Fruit fly (Drosophila melanogaster): ENCODE results near the gene slou.

slou gene

DNA sequence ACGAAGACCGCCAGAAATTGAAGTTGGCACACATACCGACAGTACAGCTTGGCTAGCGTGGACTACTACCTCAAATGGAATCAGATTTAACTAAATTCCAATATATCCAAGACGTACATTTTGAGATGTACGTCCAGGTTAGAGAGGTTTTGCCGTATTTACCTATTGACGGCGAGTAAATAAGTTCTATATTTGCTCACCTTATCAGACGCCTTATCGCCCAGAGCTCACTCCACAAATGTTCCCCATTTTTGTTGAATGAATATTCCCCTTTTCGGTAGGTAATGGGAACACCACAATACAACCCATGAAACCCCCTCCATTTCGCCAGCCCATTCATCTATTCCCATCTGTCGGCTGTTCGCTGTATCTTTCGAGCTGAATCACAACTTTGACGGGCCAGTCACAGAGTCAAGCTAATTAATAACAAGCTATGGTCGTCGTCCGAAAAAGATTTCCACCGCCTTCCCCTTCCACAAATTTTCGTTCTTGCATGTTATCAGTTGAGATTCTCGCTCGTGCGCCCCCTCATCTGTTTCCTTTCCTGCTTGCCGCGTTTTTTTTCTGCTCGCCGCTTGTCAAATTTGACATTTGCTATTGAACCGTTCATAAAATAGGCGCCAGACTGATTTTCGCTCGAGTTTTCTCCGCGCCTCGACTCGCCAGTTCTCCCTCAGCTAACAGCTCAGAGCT, 33.8 kb upstream of the slou start (continued):
- TF ChIP-seq Oli (tag; optimal IDR thresholded peaks at IDR 0.05) (peak; percentile 80), twi (tag; optimal IDR thresholded peaks at IDR 0.05) (peak; percentile 80), pnt (GFP tag; optimal IDR thresholded peaks at IDR 0.05) (peak; percentile 95), chn (GFP tag; optimal IDR thresholded peaks at IDR 0.05) (peak; percentile 89), row (GFP tag; IDR thresholded peaks at IDR 0.05) (peak; percentile 83), CG32532 (GFP tag; IDR thresholded peaks at IDR 0.05) (peak; percentile 75), caup (GFP tag; optimal IDR thresholded peaks at IDR 0.05; ENCODE audit: severe bottlenecking) (peak; percentile 93), CG10431 (GFP tag; optimal IDR thresholded peaks at IDR 0.05) (peak; percentile 95), pb (GFP tag; optimal IDR thresholded peaks at IDR 0.05) (peak; percentile 86), CG9817 (tag; optimal IDR thresholded peaks at IDR 0.05) (peak; percentile 82), CG11247 (GFP tag; IDR thresholded peaks at IDR 0.05) (peak; percentile 88), CG6854 (GFP tag; optimal IDR thresholded peaks at IDR 0.05) (peak; percentile 83), sens (GFP tag) (peak; percentile 100), Blimp-1 (GFP tag; optimal IDR thresholded peaks at IDR 0.05) (peak; percentile 92), CG7271 (tag; optimal IDR thresholded peaks at IDR 0.05) (peak; percentile 75), CG13424 (tag; optimal IDR thresholded peaks at IDR 0.05) (peak; percentile 89), CG15601 (tag; optimal IDR thresholded peaks at IDR 0.05) (peak; percentile 97), CG14965 (GFP tag; optimal IDR thresholded peaks at IDR 0.05; ENCODE audit: borderline replicate concordance) (peak; percentile 90), cg (GFP tag; optimal IDR thresholded peaks at IDR 0.05) (no peak), Sox102F (GFP tag; optimal IDR thresholded peaks at IDR 0.05) (peak; percentile 89), Max (GFP tag; optimal IDR thresholded peaks at IDR 0.05) (peak; percentile 97), CG17612 (GFP tag; IDR thresholded peaks at IDR 0.05) (peak; percentile 87), Spps (tag; optimal IDR thresholded peaks at IDR 0.05) (peak; percentile 90), Neu2 (GFP tag; optimal IDR thresholded peaks at IDR 0.05; ENCODE audit: borderline replicate concordance) (peak; percentile 55), D19A (tag; optimal IDR thresholded peaks at IDR 0.05) (peak; percentile 75), BtbVII (GFP tag; optimal IDR thresholded peaks at IDR 0.05) (peak; percentile 91), slp2 (GFP tag; optimal IDR thresholded peaks at IDR 0.05) (peak; percentile 93), MTF-1 (GFP tag; optimal IDR thresholded peaks at IDR 0.05; ENCODE audit: borderline replicate concordance) (peak; percentile 97), gcm (GFP tag; optimal IDR thresholded peaks at IDR 0.05) (peak; percentile 91), B-H1 (GFP tag; IDR thresholded peaks at IDR 0.05) (peak; percentile 92), CG32767 (GFP tag; IDR thresholded peaks at IDR 0.05) (peak; percentile 87), CG34224 (GFP tag; IDR thresholded peaks at IDR 0.05; ENCODE audit: partially characterized antibody) (no peak), CG11696 (GFP tag; IDR thresholded peaks at IDR 0.05) (peak; percentile 91), schlank (tag; optimal IDR thresholded peaks at IDR 0.05) (peak; percentile 93), Sry-δ (GFP tag; optimal IDR thresholded peaks at IDR 0.05) (peak; percentile 72), CG16779 (GFP tag; IDR thresholded peaks at IDR 0.05) (peak; percentile 86), ATbp (GFP tag; optimal IDR thresholded peaks at IDR 0.05) (peak; percentile 99), zfh1 (GFP tag; IDR thresholded peaks at IDR 0.05) (peak; percentile 96), CG7963 (GFP tag; IDR thresholded peaks at IDR 0.05; ENCODE audit: partially characterized antibody) (no peak), CG4730 (GFP tag; IDR thresholded peaks at IDR 0.05) (peak; percentile 89), Doc3 (GFP tag; IDR thresholded peaks at IDR 0.05; ENCODE audit: partially characterized antibody) (no peak), Bdp1 (GFP tag; optimal IDR thresholded peaks at IDR 0.05) (peak; percentile 91), CG18619 (GFP tag; optimal IDR thresholded peaks at IDR 0.05) (peak; percentile 96), CG6683 (GFP tag; optimal IDR thresholded peaks at IDR 0.05) (peak; percentile 92), CG33557 (GFP tag; optimal IDR thresholded peaks at IDR 0.05) (peak; percentile 98), pum (GFP tag; optimal IDR thresholded peaks at IDR 0.05) (peak; percentile 94), CG42726 (GFP tag; IDR thresholded peaks at IDR 0.05; ENCODE audit: partially characterized antibody) (no peak), CG31388 (GFP tag; optimal IDR thresholded peaks at IDR 0.05) (peak; percentile 93)

Measured in whole organism, embryonic.